Worm (Caenorhabditis elegans): ENCODE measurements around the gene srw-89.

Gene srw-89

DNA sequence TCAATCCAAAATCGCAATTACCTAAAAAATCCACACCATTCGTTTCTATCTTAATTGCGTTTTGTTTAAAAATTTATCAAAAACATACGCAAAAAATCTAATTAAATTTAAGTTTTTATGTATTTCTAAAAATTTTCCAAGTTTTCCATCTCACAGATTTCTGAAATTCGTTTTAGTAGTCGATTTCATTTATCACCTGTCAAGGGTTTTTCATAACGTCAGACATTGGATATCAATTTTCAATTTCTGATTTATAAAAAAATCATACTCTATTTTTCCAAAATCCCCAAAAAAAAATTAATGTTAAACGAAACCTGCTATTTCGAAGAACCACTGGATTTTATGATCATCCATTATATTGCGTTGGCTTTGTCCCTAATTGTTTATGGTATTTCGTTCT, 6.7 kb upstream of the srw-89 start, which contains the start of gene srh-4:
srh-4 (plus strand) TSS at position 301 of the 400 bp plus-strand sequence.
- TF ChIP-seq egl-18 (GFP tag; IDR thresholded peaks at IDR 0.05) (no peak), F33H1.4 (GFP tag; IDR thresholded peaks at IDR 0.05) (no peak), C06A6.2 (GFP tag; conservative IDR thresholded peaks at IDR 0.05) (no peak), efl-1 (GFP tag; optimal IDR thresholded peaks at IDR 0.05) (no peak), athp-1 (tag; optimal IDR thresholded peaks at IDR 0.05) (no peak), lag-1 (GFP tag; IDR thresholded peaks at IDR 0.05) (no peak), madf-8 (GFP tag; conservative IDR thresholded peaks at IDR 0.05) (no peak), cebp-2 (GFP tag; IDR thresholded peaks at IDR 0.05) (no peak), snpc-1.1 (tag; optimal IDR thresholded peaks at IDR 0.05; ENCODE audit: insufficient read depth) (no peak), madf-10 (tag; optimal IDR thresholded peaks at IDR 0.05) (no peak)

ce11 chrV:4018591-4018990, 1.7 kb downstream of the srw-89 start:
- no peak for TF ChIP-seq nhr-179 (tag; optimal IDR thresholded peaks at IDR 0.05)
- no peak for TF ChIP-seq ztf-3 (GFP tag; optimal IDR thresholded peaks at IDR 0.05)
- no peak for TF ChIP-seq unc-62 (GFP tag; optimal IDR thresholded peaks at IDR 0.05)

ce11 chrV:4019188-4019587, 2.3 kb downstream of the srw-89 start, which contains the start of gene K09D9.3:
K09D9.3 (plus strand) TSS chrV:4019488.
- no peak for TF ChIP-seq ceh-58 (GFP tag; IDR thresholded peaks at IDR 0.05)
- no peak for TF ChIP-seq lin-54 (GFP tag; optimal IDR thresholded peaks at IDR 0.05)
- TF ChIP-seq lag-1 (GFP tag; IDR thresholded peaks at IDR 0.05): no peak
- TF ChIP-seq unc-62 (GFP tag; optimal IDR thresholded peaks at IDR 0.05): no peak
- TF ChIP-seq tlf-1 (GFP tag; optimal IDR thresholded peaks at IDR 0.05): no peak
- no peak for TF ChIP-seq ztf-3 (GFP tag; optimal IDR thresholded peaks at IDR 0.05)
- TF ChIP-seq bed-2 (GFP tag; IDR thresholded peaks at IDR 0.05): no peak
- TF ChIP-seq ceh-100 (GFP tag; IDR thresholded peaks at IDR 0.05): no peak
- TF ChIP-seq K12H6.12 (tag; optimal IDR thresholded peaks at IDR 0.05): no peak
- no peak for TF ChIP-seq ztf-18 (tag; optimal IDR thresholded peaks at IDR 0.05)

- no peak for TF ChIP-seq tlf-1 (GFP tag; optimal IDR thresholded peaks at IDR 0.05)
- TF ChIP-seq lin-40 (tag; optimal IDR thresholded peaks at IDR 0.05): no peak
- TF ChIP-seq B0336.3 (GFP tag; IDR thresholded peaks at IDR 0.05): no peak
- no peak for TF ChIP-seq lsl-1 (GFP tag; optimal IDR thresholded peaks at IDR 0.05)
These were observed 4.9 kb downstream of the srw-89 start, which contains the start of gene K09D9.14 for ce11 chrV:4021776-4022175. K09D9.14 (minus strand) TSS chrV:4021876.

ce11 chrV:4022309-4022708, 5.4 kb downstream of the srw-89 start, which contains the start of gene cyp-35A3:
cyp-35A3 (plus strand) TSS chrV:4022609.
- no peak for TF ChIP-seq madf-3 (GFP tag; IDR thresholded peaks at IDR 0.05)
- TF ChIP-seq repo-1 (tag; optimal IDR thresholded peaks at IDR 0.05): no peak
- no peak for TF ChIP-seq lin-35 (GFP tag; optimal IDR thresholded peaks at IDR 0.05)
- no peak for TF ChIP-seq madf-8 (GFP tag; conservative IDR thresholded peaks at IDR 0.05)
- no peak for TF ChIP-seq sea-2 (GFP tag; IDR thresholded peaks at IDR 0.05)

ce11 chrV:4024777-4025176, 7.9 kb downstream of the srw-89 start, which contains the start of gene K09D9.1:
K09D9.1 (plus strand) TSS chrV:4025047.
- TF ChIP-seq lin-26 (GFP tag; IDR thresholded peaks at IDR 0.05) (no peak), egl-44 (GFP tag; IDR thresholded peaks at IDR 0.05) (no peak), attf-5 (GFP tag; optimal IDR thresholded peaks at IDR 0.05) (peak; percentile 19), madf-3 (GFP tag; IDR thresholded peaks at IDR 0.05) (no peak), unc-62 (GFP tag; optimal IDR thresholded peaks at IDR 0.05) (peak; percentile 97), repo-1 (tag; optimal IDR thresholded peaks at IDR 0.05) (no peak), cebp-1 (GFP tag; IDR thresholded peaks at IDR 0.05) (peak; percentile 93), cebp-1 (tag; optimal IDR thresholded peaks at IDR 0.05) (peak; percentile 95), ZK185.1 (tag; optimal IDR thresholded peaks at IDR 0.05; ENCODE audit: poor library complexity, severe bottlenecking) (peak; percentile 31), D2030.7 (GFP tag; IDR thresholded peaks at IDR 0.05) (no peak), nhr-80 (tag; optimal IDR thresholded peaks at IDR 0.05) (peak; percentile 93), pha-4 (tag; optimal IDR thresholded peaks at IDR 0.05) (peak; percentile 63), T26A5.8 (tag; optimal IDR thresholded peaks at IDR 0.05) (no peak), ztf-22 (GFP tag; optimal IDR thresholded peaks at IDR 0.05) (peak; percentile 57), dox-1 (GFP tag; IDR thresholded peaks at IDR 0.05) (peak; percentile 53; the same call in 1 of the 2 replicates), akir-1 (GFP tag; optimal IDR thresholded peaks at IDR 0.05) (no peak), atf-7 (tag; optimal IDR thresholded peaks at IDR 0.05) (peak; percentile 79)
